Worm (Caenorhabditis elegans): ENCODE measurements around the gene F15G9.6.

DNA sequence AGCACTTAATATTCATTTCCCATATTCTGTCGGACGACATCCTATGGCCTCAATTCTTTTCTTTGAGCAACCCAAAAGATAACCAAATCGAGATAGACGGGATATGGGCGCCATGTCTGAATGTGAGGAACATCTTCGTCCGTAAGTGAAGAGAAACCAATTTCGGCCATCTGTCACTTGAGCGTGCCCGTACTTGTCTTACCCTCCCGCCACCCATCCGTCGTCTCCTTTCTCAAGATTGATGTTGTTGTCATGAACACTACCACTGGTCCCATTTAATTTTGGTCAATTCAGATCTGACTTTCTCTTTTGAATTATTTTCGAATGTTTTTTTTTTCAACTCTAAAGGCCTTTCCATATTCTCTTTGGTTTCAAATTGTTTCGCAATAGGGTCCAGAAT is 6.8 kb upstream of the F15G9.6 start:
- TF ChIP-seq nhr-12 (tag; optimal IDR thresholded peaks at IDR 0.05), result no peak
- no peak for TF ChIP-seq nhr-76 (tag; optimal IDR thresholded peaks at IDR 0.05)
- no peak for TF ChIP-seq nhr-2 (tag; optimal IDR thresholded peaks at IDR 0.05)
- no peak for TF ChIP-seq tbx-8 (GFP tag; optimal IDR thresholded peaks at IDR 0.05)
- no peak for TF ChIP-seq lin-13 (tag; optimal IDR thresholded peaks at IDR 0.05)
- no peak for TF ChIP-seq mep-1 (tag; optimal IDR thresholded peaks at IDR 0.05)
- TF ChIP-seq unc-62 (GFP tag; optimal IDR thresholded peaks at IDR 0.05), result no peak
- no peak for TF ChIP-seq bed-3 (GFP tag; optimal IDR thresholded peaks at IDR 0.05)
- no peak for TF ChIP-seq sem-2 (GFP tag; optimal IDR thresholded peaks at IDR 0.05)
- no peak for TF ChIP-seq elt-3 (tag; optimal IDR thresholded peaks at IDR 0.05)
